Worm (Caenorhabditis elegans): ENCODE measurements around the gene F35H10.10.

ce11 chrIV:8333988-8334863, 21.5 kb upstream of the F35H10.10 start, which contains the start of gene his-32:
- TF ChIP-seq hlh-30 (tag; optimal IDR thresholded peaks at IDR 0.05; ENCODE audit: insufficient read depth) (peak; percentile 83), lin-11 (tag; optimal IDR thresholded peaks at IDR 0.05) (no peak), nhr-232 (tag; optimal IDR thresholded peaks at IDR 0.05) (no peak), pqm-1 (tag; optimal IDR thresholded peaks at IDR 0.05) (no peak), ceh-6 (GFP tag; optimal IDR thresholded peaks at IDR 0.05) (no peak), pha-4 (tag; optimal IDR thresholded peaks at IDR 0.05) (no peak)

Measured in whole organism, late embryonic.